Worm (Caenorhabditis elegans) whole organism, mixed stage, embryonic: ENCODE results near the gene C08E3.15.

Experiments
- ceh-43 ChIP-seq: fragments of 200-800 bp; sonication (Bioruptor generic); optimal IDR thresholded peaks from 2 replicates; lab custom pipeline; 2018; ENCODE audit warnings: mild to moderate bottlenecking, missing genetic modification characterization, moderate library complexity, missing compliant biosample characterization
- elt-3 ChIP-seq: fragments of 150-350 bp; optimal IDR thresholded peaks from 2 replicates; lab custom pipeline; 2014; ENCODE audit warnings: missing biosample characterization, missing genetic modification characterization
- lin-13 ChIP-seq: fragments of 150-350 bp; optimal IDR thresholded peaks from 2 replicates; lab custom pipeline; 2014; ENCODE audit warnings: missing biosample characterization, missing genetic modification characterization
- mls-2 ChIP-seq: sonication (generic microtip); optimal IDR thresholded peaks from 2 replicates; lab custom pipeline; 2016; ENCODE audit warnings: mild to moderate bottlenecking, missing genetic modification characterization, moderate library complexity, missing compliant biosample characterization
- nhr-2 ChIP-seq: fragments of 150-350 bp; optimal IDR thresholded peaks from 2 replicates; lab custom pipeline; 2014; ENCODE audit warnings: missing biosample characterization, missing genetic modification characterization
- nhr-237 ChIP-seq: fragments of 150-350 bp; optimal IDR thresholded peaks from 2 replicates; lab custom pipeline; 2014; ENCODE audit warnings: missing biosample characterization, missing genetic modification characterization
- nhr-76 ChIP-seq: sonication (generic microtip); optimal IDR thresholded peaks from 2 replicates; lab custom pipeline; 2017; ENCODE audit warnings: missing biosample characterization, missing genetic modification characterization
- pha-4 ChIP-seq: fragments of 150-350 bp; optimal IDR thresholded peaks from 2 replicates; lab custom pipeline; 2018; ENCODE audit warnings: missing biosample characterization, missing genetic modification reagents, missing genetic modification characterization
- snpc-4 ChIP-seq: fragments of 150-350 bp; optimal IDR thresholded peaks from 2 replicates; lab custom pipeline; 2014; ENCODE audit warnings: missing biosample characterization, missing genetic modification characterization
- tbx-8 ChIP-seq: fragments of 200-800 bp; sonication (Bioruptor generic); optimal IDR thresholded peaks from 2 replicates; lab custom pipeline; 2018; ENCODE audit warnings: mild to moderate bottlenecking, missing genetic modification characterization, moderate library complexity, missing compliant biosample characterization
- unc-120 ChIP-seq: sonication (generic microtip); optimal IDR thresholded peaks from 2 replicates; lab custom pipeline; 2017; ENCODE audit warnings: missing genetic modification characterization, missing compliant biosample characterization; ENCODE audit not compliant: poor library complexity, severe bottlenecking
- ztf-11 ChIP-seq: fragments of 150-350 bp; optimal IDR thresholded peaks from 2 replicates; lab custom pipeline; 2014; ENCODE audit warnings: missing biosample characterization, missing genetic modification characterization

ce11 chrII:1613972-1614371 lies 13.7 kb downstream of the C08E3.15 start, which contains the start of gene fbxa-164:
- TF ChIP-seq nhr-2 (tag; lab: Kevin White, UChicago), result no peak
- no peak for TF ChIP-seq tbx-8 (GFP tag; lab: Kevin White, UChicago)
- no peak for TF ChIP-seq unc-120
- no peak for TF ChIP-seq mls-2 (tag; lab: Kevin White, UChicago)
- no peak for TF ChIP-seq pha-4
- no peak for TF ChIP-seq ztf-11 (tag; lab: Kevin White, UChicago)
- no peak for TF ChIP-seq ceh-43
- no peak for TF ChIP-seq lin-13 (tag; lab: Kevin White, UChicago)
- TF ChIP-seq snpc-4 (tag; lab: Kevin White, UChicago), result no peak
- no peak for TF ChIP-seq nhr-237 (tag; lab: Kevin White, UChicago)
- no peak for TF ChIP-seq elt-3 (tag; lab: Kevin White, UChicago)
- no peak for TF ChIP-seq nhr-76 (tag; lab: Kevin White, UChicago)
